Fruit fly (Drosophila melanogaster) whole organism, embryonic: ENCODE data around the gene Cpr73D.

Source experiments
- CG17802 ChIP-seq: fragments of 200-800 bp; sonication (Bioruptor generic); optimal IDR thresholded peaks from 2 replicates; lab custom pipeline; 2018; ENCODE audit warnings: missing biosample characterization, mild to moderate bottlenecking, missing genetic modification characterization, moderate library complexity
- CG7839 ChIP-seq: fragments of 200-800 bp; sonication (Bioruptor generic); optimal IDR thresholded peaks from 3 replicates; lab custom pipeline; 2018; ENCODE audit warnings: missing biosample characterization, mild to moderate bottlenecking, missing genetic modification characterization, moderate library complexity
- Lim3 ChIP-seq: fragments of 200-800 bp; sonication (Bioruptor generic); IDR thresholded peaks from 2 replicates; pipeline ENCODE4 v1.3.6; 2022; ENCODE audit warnings: missing biosample characterization, missing genetic modification characterization
- Lpt ChIP-seq: fragments of >200 bp; optimal IDR thresholded peaks from 2 replicates; lab custom pipeline; 2018; ENCODE audit warnings: missing biosample characterization, missing genetic modification characterization
- Meics ChIP-seq: fragments of 200-800 bp; sonication (Bioruptor generic); optimal IDR thresholded peaks from 2 replicates; lab custom pipeline; 2017; ENCODE audit warnings: missing biosample characterization, mild to moderate bottlenecking, missing genetic modification characterization
- da ChIP-seq: fragments of 200-800 bp; sonication (Bioruptor generic); optimal IDR thresholded peaks from 2 replicates; lab custom pipeline; 2016; ENCODE audit warnings: missing biosample characterization, missing genetic modification characterization
- ro ChIP-seq: fragments of 200-800 bp; sonication (Bioruptor generic); IDR thresholded peaks from 2 replicates; pipeline ENCODE4 v1.3.6; 2022; ENCODE audit warnings: missing biosample characterization, missing genetic modification characterization

dm6 chr3L:16893647-16894046 is 63.8 kb downstream of the Cpr73D start:
- TF ChIP-seq Lpt (GFP tag; lab: Kevin White, UChicago) (no peak), CG17802 (tag; lab: Kevin White, UChicago) (no peak), da (GFP tag; lab: Kevin White, UChicago) (no peak), Lim3 (no peak), ro (GFP tag; lab: Robert Waterston, UW) (no peak), CG7839 (tag; lab: Kevin White, UChicago) (peak; percentile 50), Meics (peak; percentile 42)
